Worm (Caenorhabditis elegans) whole organism, young adult: ENCODE results near the gene fbxa-35.

Source experiments
- F49E8.2 ChIP-seq: sonication (generic microtip); optimal IDR thresholded peaks from 3 replicates; lab custom pipeline; 2017; ENCODE audit warnings: missing genetic modification characterization, mild to moderate bottlenecking, missing compliant biosample characterization, antibody characterized with exemption, moderate library complexity; ENCODE audit not compliant: insufficient read depth
- madf-3 ChIP-seq: fragments of 200-800 bp; sonication (Bioruptor generic); IDR thresholded peaks from 2 replicates; pipeline ENCODE4 v1.3.6; 2022; ENCODE audit warnings: missing genetic modification reagents, missing genetic modification characterization, missing compliant biosample characterization
- snpc-1.3 ChIP-seq: sonication (generic microtip); optimal IDR thresholded peaks from 2 replicates; lab custom pipeline; 2017; ENCODE audit warnings: missing genetic modification characterization, mild to moderate bottlenecking, missing compliant biosample characterization, antibody characterized with exemption, moderate library complexity, missing genotype, missing genetic modification reagents; ENCODE audit not compliant: insufficient read depth

ce11 chrIII:1315038-1315437 lies 19.6 kb downstream of the fbxa-35 start, which contains the start of the genes fbxa-80 and fbxa-19:
- no peak for TF ChIP-seq madf-3 (GFP tag; lab: Robert Waterston, UW)
- TF ChIP-seq snpc-1.3 = no peak
- no peak for TF ChIP-seq F49E8.2
